Fruit fly (Drosophila melanogaster): ENCODE measurements around the gene CG8112.

CG8112 gene

dm6 chr3R:8712722-8713131 lies at the start of gene CG8112:
CG8112 (plus strand) TSS chr3R:8712933.
- no peak for TF ChIP-seq noc (tag; optimal IDR thresholded peaks at IDR 0.05)

- TF ChIP-seq noc (tag; optimal IDR thresholded peaks at IDR 0.05): peak; percentile 52
These were observed 49.0 kb upstream of the CG8112 start, which contains the start of gene CG8032 for dm6 chr3R:8663668-8664283. CG8032 (plus strand) TSS chr3R:8664115.

- no peak for TF ChIP-seq noc (tag; optimal IDR thresholded peaks at IDR 0.05)
These were observed 47.9 kb upstream of the CG8112 start for dm6 chr3R:8664699-8665340.

- TF ChIP-seq noc (tag; optimal IDR thresholded peaks at IDR 0.05): no peak
These were observed 45.2 kb upstream of the CG8112 start, which contains the start of gene CG8036 for dm6 chr3R:8667568-8667967. CG8036 (plus strand) TSS chr3R:8667868.

dm6 chr3R:8668024-8668856 lies 44.5 kb upstream of the CG8112 start:
- TF ChIP-seq noc (tag; optimal IDR thresholded peaks at IDR 0.05): peak; percentile 15

dm6 chr3R:8669029-8669707 lies 43.6 kb upstream of the CG8112 start:
- TF ChIP-seq noc (tag; optimal IDR thresholded peaks at IDR 0.05): peak; percentile 98

dm6 chr3R:8669900-8670528 lies 42.7 kb upstream of the CG8112 start:
- no peak for TF ChIP-seq noc (tag; optimal IDR thresholded peaks at IDR 0.05)

dm6 chr3R:8670529-8671491 lies 41.9 kb upstream of the CG8112 start, which contains the start of gene p:
p (minus strand) TSS chr3R:8670684.
- peak; percentile 56 for TF ChIP-seq noc (tag; optimal IDR thresholded peaks at IDR 0.05)

- TF ChIP-seq noc (tag; optimal IDR thresholded peaks at IDR 0.05): peak; percentile 55
These were observed 38.9 kb upstream of the CG8112 start, which contains the start of gene mRpL19 for dm6 chr3R:8673803-8674234. mRpL19 (plus strand) TSS chr3R:8674109.

dm6 chr3R:8676560-8677000 lies 36.2 kb upstream of the CG8112 start, which contains the start of the genes Unc50, CG11755 and CG8043:
Unc50 (minus strand) TSS chr3R:8676613.
CG11755 (plus strand) TSS chr3R:8676915.
CG8043 (plus strand) TSS chr3R:8676915.
- peak; percentile 84 for TF ChIP-seq noc (tag; optimal IDR thresholded peaks at IDR 0.05)

- TF ChIP-seq noc (tag; optimal IDR thresholded peaks at IDR 0.05): no peak
These were observed 32.8 kb upstream of the CG8112 start, which contains the start of gene CG33325 for dm6 chr3R:8679934-8680333. CG33325 (minus strand) TSS chr3R:8680034.

dm6 chr3R:8680611-8681010 lies 32.1 kb upstream of the CG8112 start:
- no peak for TF ChIP-seq noc (tag; optimal IDR thresholded peaks at IDR 0.05)

- no peak for TF ChIP-seq noc (tag; optimal IDR thresholded peaks at IDR 0.05)
These were observed 29.5 kb upstream of the CG8112 start for dm6 chr3R:8683280-8683679.

Measured in whole organism, larva.